Fruit fly (Drosophila melanogaster): ENCODE data around the gene Gtpx.

Gene Gtpx

DNA sequence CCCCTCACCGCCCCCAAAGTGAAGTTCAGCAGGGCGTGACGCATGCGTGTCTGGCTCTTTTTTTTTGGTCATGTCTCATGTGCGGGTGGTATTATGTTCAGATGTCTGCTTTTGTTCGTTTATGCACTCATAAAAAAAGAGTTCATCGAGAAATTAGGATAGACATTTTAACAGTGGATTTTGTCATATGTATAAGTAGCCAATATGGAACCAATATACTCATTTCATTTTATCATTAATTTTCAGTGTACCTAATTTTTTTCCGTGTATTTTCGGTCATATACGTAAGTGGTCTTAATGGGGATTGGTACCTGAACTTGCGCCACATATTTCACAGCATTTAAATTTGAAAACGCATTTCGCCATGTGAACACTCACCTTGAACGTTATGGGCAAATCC lies 25.7 kb upstream of the Gtpx start:
- no peak for TF ChIP-seq CG10565 (GFP tag; optimal IDR thresholded peaks at IDR 0.05)
- TF ChIP-seq PHDP (tag; optimal IDR thresholded peaks at IDR 0.05): no peak
- TF ChIP-seq CG12236 (GFP tag; optimal IDR thresholded peaks at IDR 0.05): no peak
- peak; percentile 19 for TF ChIP-seq fd64A (GFP tag; optimal IDR thresholded peaks at IDR 0.05)
- no peak for TF ChIP-seq CHES-1-like (GFP tag; optimal IDR thresholded peaks at IDR 0.05)
- TF ChIP-seq CG11093 (GFP tag; IDR thresholded peaks at IDR 0.05): peak; percentile 57; the same call in 2 of the 3 replicates
- peak; percentile 73 for TF ChIP-seq ttk (GFP tag; IDR thresholded peaks at IDR 0.05)
- TF ChIP-seq CG1233 (GFP tag; optimal IDR thresholded peaks at IDR 0.05): peak; percentile 31
- no peak for TF ChIP-seq mld (GFP tag; IDR thresholded peaks at IDR 0.05; ENCODE audit: partially characterized antibody)
- TF ChIP-seq CG2129 (GFP tag; IDR thresholded peaks at IDR 0.05; ENCODE audit: partially characterized antibody): no peak
- no peak for TF ChIP-seq Fer1 (GFP tag; optimal IDR thresholded peaks at IDR 0.05)
- no peak for TF ChIP-seq br (optimal IDR thresholded peaks at IDR 0.05)
- TF ChIP-seq Pdp1 (GFP tag; optimal IDR thresholded peaks at IDR 0.05): no peak
- peak; percentile 62 for TF ChIP-seq Ssrp (tag; optimal IDR thresholded peaks at IDR 0.05)
- TF ChIP-seq sima (GFP tag; optimal IDR thresholded peaks at IDR 0.05): no peak
- peak; percentile 69 for TF ChIP-seq seq (GFP tag; IDR thresholded peaks at IDR 0.05)
- TF ChIP-seq unpg (GFP tag; optimal IDR thresholded peaks at IDR 0.05): peak; percentile 76
- TF ChIP-seq lmd (GFP tag; IDR thresholded peaks at IDR 0.05): peak; percentile 60
- TF ChIP-seq ci (GFP tag; IDR thresholded peaks at IDR 0.05): peak; percentile 81
- no peak for TF ChIP-seq Bgb (GFP tag; IDR thresholded peaks at IDR 0.05; ENCODE audit: partially characterized antibody)
- TF ChIP-seq grn (GFP tag; optimal IDR thresholded peaks at IDR 0.05): no peak
- 0 out of 3 replicates have a peak, but pooled peaks have one; percentile 7 for TF ChIP-seq CG11560 (tag; IDR thresholded peaks at IDR 0.05)
- TF ChIP-seq knrl (GFP tag; IDR thresholded peaks at IDR 0.05; ENCODE audit: partially characterized antibody): no peak
- TF ChIP-seq gce (GFP tag; IDR thresholded peaks at IDR 0.05): 0 out of 3 replicates have a peak, but pooled peaks have one; percentile 22
- no peak for TF ChIP-seq hth (optimal IDR thresholded peaks at IDR 0.05)
- no peak for TF ChIP-seq insv (GFP tag; optimal IDR thresholded peaks at IDR 0.05)
- peak; percentile 72 for TF ChIP-seq tgo (GFP tag; IDR thresholded peaks at IDR 0.05)
- peak; percentile 81 for TF ChIP-seq gem (tag; optimal IDR thresholded peaks at IDR 0.05)
- TF ChIP-seq chm (GFP tag; IDR thresholded peaks at IDR 0.05): peak; percentile 75; the same call in 1 of the 2 replicates
- no peak for TF ChIP-seq CG7963 (GFP tag; IDR thresholded peaks at IDR 0.05; ENCODE audit: partially characterized antibody)
- TF ChIP-seq Doc3 (GFP tag; IDR thresholded peaks at IDR 0.05; ENCODE audit: partially characterized antibody): no peak
- no peak for TF ChIP-seq NC2β (GFP tag; optimal IDR thresholded peaks at IDR 0.05)
- peak; percentile 8 for TF ChIP-seq HmgZ (tag; optimal IDR thresholded peaks at IDR 0.05)
- peak; percentile 29 for TF ChIP-seq CG12769 (tag; optimal IDR thresholded peaks at IDR 0.05)
- peak; percentile 60 for TF ChIP-seq CG14710 (tag; optimal IDR thresholded peaks at IDR 0.05)
- TF ChIP-seq Mad (GFP tag; optimal IDR thresholded peaks at IDR 0.05): no peak
- TF ChIP-seq CG7271 (tag; optimal IDR thresholded peaks at IDR 0.05): no peak
- peak; percentile 16 for TF ChIP-seq CG13775 (GFP tag; optimal IDR thresholded peaks at IDR 0.05)
- peak; percentile 46 for TF ChIP-seq BtbVII (GFP tag; optimal IDR thresholded peaks at IDR 0.05)
- peak; percentile 12 for TF ChIP-seq crc (GFP tag; optimal IDR thresholded peaks at IDR 0.05)
- TF ChIP-seq CG5953 (GFP tag; IDR thresholded peaks at IDR 0.05): peak; percentile 45; the same call in 1 of the 2 replicates
- TF ChIP-seq sug (tag; optimal IDR thresholded peaks at IDR 0.05): no peak
- TF ChIP-seq CG6683 (GFP tag; optimal IDR thresholded peaks at IDR 0.05): no peak
- no peak for TF ChIP-seq CG9609 (GFP tag; optimal IDR thresholded peaks at IDR 0.05)
- TF ChIP-seq Lpt (GFP tag; optimal IDR thresholded peaks at IDR 0.05): no peak
- TF ChIP-seq lab (GFP tag; optimal IDR thresholded peaks at IDR 0.05): peak; percentile 71
- TF ChIP-seq D19B (GFP tag; optimal IDR thresholded peaks at IDR 0.05): no peak
- TF ChIP-seq CG16813 (GFP tag; IDR thresholded peaks at IDR 0.05; ENCODE audit: partially characterized antibody): no peak
- TF ChIP-seq CG9932 (GFP tag; IDR thresholded peaks at IDR 0.05): no peak; the same call in 1 of the 2 replicates
- TF ChIP-seq Hmr (GFP tag; optimal IDR thresholded peaks at IDR 0.05): peak; percentile 39
- TF ChIP-seq slou (GFP tag; optimal IDR thresholded peaks at IDR 0.05): no peak
